Worm (Caenorhabditis elegans) whole organism, early embryonic: ENCODE measurements around the gene rpa-1.

ENCODE experiments used
- B0310.2 ChIP-seq: sonication (generic microtip); optimal IDR thresholded peaks from 2 replicates; lab custom pipeline; 2016; ENCODE audit warnings: mild to moderate bottlenecking, missing genetic modification characterization, missing compliant biosample characterization
- aly-1 ChIP-seq: sonication (generic microtip); optimal IDR thresholded peaks from 2 replicates; lab custom pipeline; 2016; ENCODE audit warnings: missing genetic modification characterization, missing compliant biosample characterization
- ama-1 ChIP-seq: fragments of 150-350 bp; optimal IDR thresholded peaks from 2 replicates; lab custom pipeline; 2014
- ets-7 ChIP-seq: sonication (generic microtip); optimal IDR thresholded peaks from 2 replicates; lab custom pipeline; 2016; ENCODE audit warnings: missing genotype, missing genetic modification characterization, missing compliant biosample characterization
- flt-1 ChIP-seq: fragments of 200-800 bp; sonication (Bioruptor generic); IDR thresholded peaks from 2 replicates; pipeline ENCODE4 v1.3.6; 2022; ENCODE audit warnings: missing genetic modification characterization, missing compliant biosample characterization
- hmg-4 ChIP-seq: fragments of 200-800 bp; sonication (Bioruptor generic); optimal IDR thresholded peaks from 2 replicates; lab custom pipeline; 2018; ENCODE audit warnings: mild to moderate bottlenecking, missing genetic modification characterization, missing compliant biosample characterization
- hnd-1 ChIP-seq: sonication (generic microtip); optimal IDR thresholded peaks from 2 replicates; lab custom pipeline; 2016; ENCODE audit warnings: missing genetic modification characterization, missing compliant biosample characterization
- pes-1 ChIP-seq: fragments of 200-800 bp; sonication (Bioruptor generic); IDR thresholded peaks from 2 replicates; pipeline ENCODE4 v1.3.6; 2022; ENCODE audit warnings: missing genetic modification reagents, missing genetic modification characterization, missing compliant biosample characterization

ce11 chrII:7642016-7642653 is 22.2 kb upstream of the rpa-1 start:
- TF ChIP-seq B0310.2 (no peak), hmg-4 (GFP tag; lab: Kevin White, UChicago) (no peak), ama-1 (lab: Kevin White, UChicago) (no peak), flt-1 (GFP tag; lab: Robert Waterston, UW) (no peak), aly-1 (tag; lab: Kevin White, UChicago) (no peak), pes-1 (GFP tag; lab: Robert Waterston, UW) (no peak), hnd-1 (tag; lab: Kevin White, UChicago) (no peak), ets-7 (tag; lab: Kevin White, UChicago) (no peak)
